Fruit fly (Drosophila melanogaster) whole organism: ENCODE measurements around the gene CG42578.

ENCODE experiments used
- psq ChIP-seq: fragments of >200 bp; optimal IDR thresholded peaks from 2 replicates; lab custom pipeline; 2017
- usp ChIP-seq: fragments of >200 bp; optimal IDR thresholded peaks from 2 replicates; lab custom pipeline; 2017; ENCODE audit warnings: missing biosample characterization, missing genetic modification characterization, mixed read lengths

DNA sequence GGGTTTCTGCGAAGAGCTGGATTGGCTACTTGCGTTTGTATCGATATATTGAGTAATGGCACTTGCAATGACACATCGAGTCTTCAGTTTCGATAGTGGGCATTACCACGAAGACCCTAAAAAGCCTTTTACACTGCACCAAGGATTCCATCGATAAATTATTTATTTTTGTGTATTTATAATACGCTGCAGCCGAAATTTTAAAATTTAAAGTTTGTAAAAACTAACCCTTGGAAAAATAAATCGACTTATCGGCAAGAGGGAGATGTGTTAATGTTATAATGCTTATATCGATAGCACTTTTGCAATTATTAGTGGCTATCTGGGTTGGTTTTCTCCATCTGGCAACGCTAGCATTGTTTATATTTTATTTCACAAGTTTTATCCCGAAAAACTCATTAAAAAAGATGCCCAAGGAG lies 22.4 kb upstream of the CG42578 start, which contains the start of the genes Pp4-19C and cactin:
- TF ChIP-seq usp (GFP tag; lab: Kevin White, UChicago) (no peak), psq (no peak)
